Fruit fly (Drosophila melanogaster) whole organism, embryonic: Measurements from ENCODE around the gene amrt.

ENCODE experiments used
- Aef1 ChIP-seq: fragments of 200-800 bp; sonication (Bioruptor generic); IDR thresholded peaks from 3 replicates; pipeline ENCODE4 v1.3.6; 2022; ENCODE audit warnings: missing biosample characterization, missing genetic modification characterization
- Asciz ChIP-seq: fragments of 200-800 bp; sonication (Bioruptor generic); optimal IDR thresholded peaks from 2 replicates; lab custom pipeline; 2017; ENCODE audit warnings: missing biosample characterization, mild to moderate bottlenecking, missing genetic modification characterization, missing genetic modification reagents
- CG1024 ChIP-seq: fragments of 200-800 bp; sonication (Bioruptor generic); IDR thresholded peaks from 2 replicates; pipeline ENCODE4 v1.3.6; 2022; ENCODE audit warnings: missing biosample characterization, missing genetic modification characterization
- CG11560 ChIP-seq: fragments of 200-800 bp; sonication (Bioruptor generic); IDR thresholded peaks from 3 replicates; pipeline ENCODE4 v1.3.6; 2022; ENCODE audit warnings: missing biosample characterization, missing genetic modification characterization
- CG12236 ChIP-seq: fragments of 200-800 bp; sonication (Bioruptor generic); optimal IDR thresholded peaks from 2 replicates; lab custom pipeline; 2016; ENCODE audit warnings: missing biosample characterization, missing genetic modification characterization
- CG13296 ChIP-seq: fragments of 200-800 bp; sonication (Bioruptor generic); optimal IDR thresholded peaks from 3 replicates; lab custom pipeline; 2018; ENCODE audit warnings: missing biosample characterization, mild to moderate bottlenecking, missing genetic modification characterization
- CG14014 ChIP-seq: fragments of 200-800 bp; sonication (Bioruptor generic); IDR thresholded peaks from 2 replicates; pipeline ENCODE4 v1.3.6; 2022; ENCODE audit warnings: missing biosample characterization, missing genetic modification characterization
- CG14965 ChIP-seq: fragments of 200-800 bp; sonication (Bioruptor generic); optimal IDR thresholded peaks from 2 replicates; lab custom pipeline; 2016; ENCODE audit warnings: missing biosample characterization, missing genetic modification characterization, borderline replicate concordance
- CG16813 ChIP-seq: fragments of 200-800 bp; sonication (Bioruptor generic); IDR thresholded peaks from 3 replicates; pipeline ENCODE4 v1.3.6; 2022; ENCODE audit warnings: missing biosample characterization, missing genetic modification characterization; ENCODE audit not compliant: partially characterized antibody
- CG17328 ChIP-seq: fragments of 200-800 bp; sonication (Bioruptor generic); IDR thresholded peaks from 2 replicates; pipeline ENCODE4 v1.3.6; 2022; ENCODE audit warnings: missing biosample characterization, missing genetic modification characterization
- CG2129 ChIP-seq: fragments of 200-800 bp; sonication (Bioruptor generic); IDR thresholded peaks from 2 replicates; pipeline ENCODE4 v1.3.6; 2022; ENCODE audit warnings: missing biosample characterization, missing genetic modification characterization; ENCODE audit not compliant: partially characterized antibody
- CG2202 ChIP-seq: fragments of 200-800 bp; sonication (Bioruptor generic); optimal IDR thresholded peaks from 2 replicates; lab custom pipeline; 2018; ENCODE audit warnings: missing biosample characterization, mild to moderate bottlenecking, missing genetic modification characterization
- CG33213 ChIP-seq: fragments of 200-800 bp; sonication (Bioruptor generic); optimal IDR thresholded peaks from 3 replicates; lab custom pipeline; 2016; ENCODE audit warnings: missing biosample characterization, missing genetic modification characterization
- CG3847 ChIP-seq: fragments of 200-800 bp; sonication (Bioruptor generic); IDR thresholded peaks from 2 replicates; pipeline ENCODE4 v1.3.6; 2022; ENCODE audit warnings: missing biosample characterization, missing genetic modification characterization
- CG4404 ChIP-seq: fragments of 200-800 bp; sonication (Bioruptor generic); IDR thresholded peaks from 2 replicates; pipeline ENCODE4 v1.3.6; 2022; ENCODE audit warnings: missing biosample characterization, missing genetic modification characterization
- CG4854 ChIP-seq: fragments of 200-800 bp; sonication (Bioruptor generic); optimal IDR thresholded peaks from 2 replicates; lab custom pipeline; 2016; ENCODE audit warnings: missing biosample characterization, missing genetic modification characterization, inconsistent platforms
- CG7987 ChIP-seq: fragments of 200-800 bp; sonication (Bioruptor generic); optimal IDR thresholded peaks from 2 replicates; lab custom pipeline; 2018; ENCODE audit warnings: missing biosample characterization, mild to moderate bottlenecking, missing genetic modification characterization, moderate library complexity
- CG8765 ChIP-seq: fragments of 200-800 bp; sonication (Bioruptor generic); IDR thresholded peaks from 2 replicates; pipeline ENCODE4 v1.3.6; 2022; ENCODE audit warnings: missing biosample characterization, missing genetic modification characterization
- CG9817 ChIP-seq: fragments of 200-800 bp; sonication (Bioruptor generic); optimal IDR thresholded peaks from 2 replicates; lab custom pipeline; 2018; ENCODE audit warnings: missing biosample characterization, mild to moderate bottlenecking, missing genetic modification characterization, moderate library complexity
- Dll ChIP-seq: fragments of 200-800 bp; sonication (Bioruptor generic); IDR thresholded peaks from 4 replicates; pipeline ENCODE4 v1.3.6; 2022; ENCODE audit warnings: missing biosample characterization, missing genetic modification characterization; ENCODE audit not compliant: partially characterized antibody
- Dref ChIP-seq: fragments of 200-800 bp; sonication (Bioruptor generic); IDR thresholded peaks from 2 replicates; pipeline ENCODE4 v1.3.6; 2022; ENCODE audit warnings: missing biosample characterization, missing genetic modification characterization
- E2f1 ChIP-seq: fragments of 200-800 bp; sonication (Bioruptor generic); IDR thresholded peaks from 2 replicates; pipeline ENCODE4 v1.3.6; 2022; ENCODE audit warnings: missing biosample characterization, missing genetic modification characterization
- Fer2 ChIP-seq: fragments of 200-800 bp; sonication (Bioruptor generic); optimal IDR thresholded peaks from 2 replicates; lab custom pipeline; 2018; ENCODE audit warnings: missing biosample characterization, mild to moderate bottlenecking, missing genetic modification characterization, moderate library complexity
- Lpt ChIP-seq: fragments of >200 bp; optimal IDR thresholded peaks from 2 replicates; lab custom pipeline; 2018; ENCODE audit warnings: missing biosample characterization, missing genetic modification characterization
- Med ChIP-seq: fragments of 200-800 bp; sonication (Bioruptor generic); peaks from one replicate; lab custom pipeline; 2016; ENCODE audit warnings: missing biosample characterization, missing genetic modification characterization, mild to moderate bottlenecking, inconsistent platforms, moderate library complexity
- NFAT ChIP-seq: fragments of 200-800 bp; sonication (Bioruptor generic); IDR thresholded peaks from 2 replicates; pipeline ENCODE4 v1.3.6; 2022; ENCODE audit warnings: missing biosample characterization, missing genetic modification characterization
- Nf-YC ChIP-seq: fragments of 200-800 bp; optimal IDR thresholded peaks from 3 replicates; lab custom pipeline; 2019; ENCODE audit warnings: missing biosample characterization, mild to moderate bottlenecking, missing genetic modification characterization, moderate library complexity
- PHDP ChIP-seq: fragments of 200-800 bp; sonication (Bioruptor generic); optimal IDR thresholded peaks from 3 replicates; lab custom pipeline; 2018; ENCODE audit warnings: missing biosample characterization, mild to moderate bottlenecking, missing genetic modification characterization, moderate library complexity
- Taf1 ChIP-seq: fragments of 200-800 bp; sonication (Bioruptor generic); IDR thresholded peaks from 2 replicates; pipeline ENCODE4 v1.3.6; 2022; ENCODE audit warnings: missing biosample characterization, missing genetic modification characterization
- Tbp ChIP-seq: fragments of >200 bp; optimal IDR thresholded peaks from 2 replicates; lab custom pipeline; 2018; ENCODE audit warnings: missing biosample characterization, missing genetic modification characterization
- abd-A ChIP-seq: fragments of 200-800 bp; sonication (Bioruptor generic); optimal IDR thresholded peaks from 3 replicates; lab custom pipeline; 2019; ENCODE audit warnings: missing biosample characterization, mild to moderate bottlenecking, missing genetic modification characterization, moderate library complexity
- ase ChIP-seq: fragments of 200-800 bp; sonication (Bioruptor generic); IDR thresholded peaks from 3 replicates; pipeline ENCODE4 v1.3.6; 2022; ENCODE audit warnings: missing biosample characterization, missing genetic modification characterization
- ato ChIP-seq: fragments of 200-800 bp; sonication (Bioruptor generic); IDR thresholded peaks from 2 replicates; pipeline ENCODE4 v1.3.6; 2022; ENCODE audit warnings: missing biosample characterization, missing genetic modification characterization; ENCODE audit not compliant: partially characterized antibody
- bigmax ChIP-seq: fragments of 200-800 bp; sonication (Bioruptor generic); optimal IDR thresholded peaks from 2 replicates; lab custom pipeline; 2018; ENCODE audit warnings: missing biosample characterization, mild to moderate bottlenecking, missing genetic modification characterization
- btn ChIP-seq: fragments of 200-800 bp; sonication (Bioruptor generic); optimal IDR thresholded peaks from 2 replicates; lab custom pipeline; 2016; ENCODE audit warnings: missing biosample characterization, missing genetic modification characterization
- corto ChIP-seq: fragments of 200-800 bp; sonication (Bioruptor generic); optimal IDR thresholded peaks from 2 replicates; lab custom pipeline; 2016; ENCODE audit warnings: missing biosample characterization, mild to moderate bottlenecking, missing genetic modification characterization, moderate library complexity
- dan ChIP-seq: fragments of 200-800 bp; sonication (Bioruptor generic); IDR thresholded peaks from 2 replicates; pipeline ENCODE4 v1.3.6; 2022; ENCODE audit warnings: missing biosample characterization, missing genetic modification characterization
- ewg ChIP-seq: fragments of 200-800 bp; sonication (Bioruptor generic); optimal IDR thresholded peaks from 3 replicates; lab custom pipeline; 2017; ENCODE audit warnings: mild to moderate bottlenecking, missing biosample characterization, missing genetic modification reagents, missing genetic modification characterization
- ham ChIP-seq: fragments of 200-800 bp; sonication (Bioruptor generic); IDR thresholded peaks from 2 replicates; pipeline ENCODE4 v1.3.6; 2022; ENCODE audit warnings: missing biosample characterization, missing genetic modification characterization
- hth ChIP-seq: fragments of >200 bp; optimal IDR thresholded peaks from 2 replicates; lab custom pipeline; 2017; ENCODE audit warnings: inconsistent platforms
- insv ChIP-seq, 2 experiments: fragments of 200-800 bp; sonication (Bioruptor generic); optimal IDR thresholded peaks; 3 replicates each; lab custom pipeline; 2016 to 2018; ENCODE audit warnings: missing biosample characterization in 2 of 2, missing genetic modification characterization in 2 of 2
- lbe ChIP-seq: fragments of 200-800 bp; sonication (Bioruptor generic); optimal IDR thresholded peaks from 2 replicates; lab custom pipeline; 2016; ENCODE audit warnings: missing biosample characterization, mild to moderate bottlenecking, missing genetic modification characterization
- luna ChIP-seq: fragments of 200-800 bp; sonication (Bioruptor generic); optimal IDR thresholded peaks from 2 replicates; lab custom pipeline; 2016; ENCODE audit warnings: missing biosample characterization, missing genetic modification characterization
- mirr ChIP-seq: fragments of 200-800 bp; sonication (Bioruptor generic); optimal IDR thresholded peaks from 3 replicates; lab custom pipeline; 2018; ENCODE audit warnings: missing biosample characterization, mild to moderate bottlenecking, missing genetic modification characterization
- nmo ChIP-seq: fragments of 200-800 bp; sonication (Bioruptor generic); optimal IDR thresholded peaks from 2 replicates; lab custom pipeline; 2018; ENCODE audit warnings: missing biosample characterization, mild to moderate bottlenecking, missing genetic modification characterization, moderate library complexity
- oc ChIP-seq: fragments of 200-800 bp; sonication (Bioruptor generic); optimal IDR thresholded peaks from 2 replicates; lab custom pipeline; 2018; ENCODE audit warnings: missing biosample characterization, mild to moderate bottlenecking, missing genetic modification characterization, moderate library complexity
- pnt ChIP-seq: fragments of 200-800 bp; sonication (Bioruptor generic); optimal IDR thresholded peaks from 3 replicates; lab custom pipeline; 2016; ENCODE audit warnings: missing biosample characterization, missing genetic modification characterization
- sisA ChIP-seq: fragments of 200-800 bp; sonication (Bioruptor generic); IDR thresholded peaks from 2 replicates; pipeline ENCODE4 v1.3.6; 2022; ENCODE audit warnings: missing biosample characterization, missing genetic modification characterization
- tna ChIP-seq: fragments of 200-800 bp; sonication (Bioruptor generic); IDR thresholded peaks from 2 replicates; pipeline ENCODE4 v1.3.6; 2022; ENCODE audit warnings: missing biosample characterization, missing genetic modification characterization; ENCODE audit not compliant: partially characterized antibody
- twi ChIP-seq: fragments of 200-800 bp; optimal IDR thresholded peaks from 2 replicates; lab custom pipeline; 2019; ENCODE audit warnings: missing biosample characterization, mild to moderate bottlenecking, missing genetic modification characterization, moderate library complexity
- usp ChIP-seq: fragments of >200 bp; optimal IDR thresholded peaks from 2 replicates; lab custom pipeline; 2017; ENCODE audit warnings: missing biosample characterization, missing genetic modification characterization

The amrt gene

DNA sequence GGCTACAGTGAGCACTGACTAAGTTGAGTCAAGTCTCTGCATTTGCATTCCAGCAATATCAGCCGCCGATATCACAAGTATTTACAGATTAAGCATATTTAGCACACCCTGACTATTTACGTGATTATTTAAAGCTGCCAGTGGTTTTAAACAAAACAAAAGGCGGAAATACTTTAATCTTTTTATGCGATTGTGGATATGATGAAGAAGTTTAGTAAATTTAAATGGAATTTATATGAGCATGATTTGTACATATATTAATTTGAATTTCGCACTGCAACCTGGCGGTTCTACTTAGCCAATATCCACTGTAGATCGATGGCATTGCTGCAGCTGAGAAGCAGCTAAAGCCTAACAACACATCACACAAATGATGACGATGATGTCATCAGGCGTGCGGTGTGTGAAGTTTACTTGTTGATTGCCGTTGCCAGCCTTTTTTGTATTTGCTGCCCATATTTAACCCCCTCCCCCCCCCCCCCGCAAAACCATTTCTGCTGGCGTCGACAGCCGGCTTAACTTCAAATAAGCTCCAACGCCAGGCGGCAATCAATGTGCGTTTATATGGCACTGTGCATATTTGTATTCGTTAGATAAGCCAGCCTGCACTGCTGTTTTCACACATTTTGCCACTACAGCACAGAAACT, 33.4 kb downstream of the amrt start (continued):
- TF ChIP-seq abd-A, result no peak
- no peak for TF ChIP-seq CG14965 (GFP tag; lab: Kevin White, UChicago)
- no peak for TF ChIP-seq CG14014
- no peak for TF ChIP-seq btn
- TF ChIP-seq CG9817 (tag; lab: Kevin White, UChicago), result peak; percentile 16
- TF ChIP-seq ham, result no peak
- peak; percentile 9 for TF ChIP-seq ewg (GFP tag; lab: Kevin White, UChicago)
- TF ChIP-seq oc, result peak; percentile 22
- no peak for TF ChIP-seq Taf1 (GFP tag; lab: Robert Waterston, UW)
- peak; percentile 8 for TF ChIP-seq lbe (GFP tag; lab: Kevin White, UChicago)
- no peak for TF ChIP-seq CG16813 (GFP tag; lab: Robert Waterston, UW)
- no peak for TF ChIP-seq Lpt (GFP tag; lab: Kevin White, UChicago)
- TF ChIP-seq ase, result no peak
- no peak for TF ChIP-seq CG7987 (GFP tag; lab: Kevin White, UChicago)
- TF ChIP-seq Dll, result no peak
- TF ChIP-seq CG4854 (GFP tag; lab: Kevin White, UChicago), result no peak
- no peak for TF ChIP-seq Tbp (GFP tag; lab: Kevin White, UChicago)
- TF ChIP-seq mirr (GFP tag; lab: Kevin White, UChicago), result peak; percentile 45
- no peak for TF ChIP-seq E2f1 (GFP tag; lab: Robert Waterston, UW)
- no peak for TF ChIP-seq dan (GFP tag; lab: Robert Waterston, UW)
- peak; percentile 53 for TF ChIP-seq CG13296 (GFP tag; lab: Kevin White, UChicago)
- peak; percentile 33; the same call in 1 of the 2 replicates for TF ChIP-seq CG4404
- TF ChIP-seq NFAT (GFP tag; lab: Robert Waterston, UW), result no peak
- peak; percentile 25 for TF ChIP-seq CG12236 (GFP tag; lab: Kevin White, UChicago)
- TF ChIP-seq luna (GFP tag; lab: Kevin White, UChicago), result peak; percentile 61
- TF ChIP-seq insv (GFP tag; optimal IDR thresholded peaks at IDR 0.05; lab: Kevin White, UChicago), result no peak
- TF ChIP-seq Aef1 (GFP tag; lab: Robert Waterston, UW), result no peak; the same call in 2 of the 3 replicates
- no peak for TF ChIP-seq CG8765 (GFP tag; lab: Robert Waterston, UW)
- TF ChIP-seq twi (tag; lab: Kevin White, UChicago), result peak; percentile 29
- TF ChIP-seq CG1024 (GFP tag; lab: Robert Waterston, UW), result no peak
- peak; percentile 51 for TF ChIP-seq sisA (GFP tag; lab: Robert Waterston, UW)
- no peak for TF ChIP-seq ato (GFP tag; lab: Robert Waterston, UW)
- TF ChIP-seq corto (GFP tag; lab: Kevin White, UChicago), result no peak
- no peak for TF ChIP-seq Fer2 (tag; lab: Kevin White, UChicago)
- no peak for TF ChIP-seq CG33213 (GFP tag; lab: Kevin White, UChicago)
- TF ChIP-seq pnt, result peak; percentile 54
- TF ChIP-seq CG2129, result no peak
- TF ChIP-seq CG3847 (GFP tag; lab: Robert Waterston, UW), result peak; percentile 65
- peak; percentile 54 for TF ChIP-seq Asciz
- TF ChIP-seq Med, result peak; percentile 89
- TF ChIP-seq CG17328 (GFP tag; lab: Robert Waterston, UW), result peak; percentile 54; the same call in 1 of the 2 replicates
- TF ChIP-seq hth (lab: Kevin White, UChicago), result no peak
- no peak for TF ChIP-seq CG2202 (tag; lab: Kevin White, UChicago)
- no peak for TF ChIP-seq Dref (GFP tag; lab: Robert Waterston, UW)
- TF ChIP-seq bigmax (GFP tag; lab: Kevin White, UChicago), result no peak
- peak; percentile 59 for TF ChIP-seq PHDP (tag; lab: Kevin White, UChicago)
- TF ChIP-seq usp (GFP tag; lab: Kevin White, UChicago), result no peak
- TF ChIP-seq nmo (GFP tag; lab: Kevin White, UChicago), result peak; percentile 80
- TF ChIP-seq Nf-YC (tag; lab: Kevin White, UChicago), result peak; percentile 17
- TF ChIP-seq tna (GFP tag; lab: Robert Waterston, UW), result no peak
- peak; percentile 55; the same call in 2 of the 3 replicates for TF ChIP-seq CG11560 (tag; lab: Robert Waterston, UW)
